Worm (Caenorhabditis elegans): ENCODE measurements around the gene arcp-1.
A peak's percentile ranks its signal among the peaks of the same experiment; 100 is the strongest.

The arcp-1 gene

DNA sequence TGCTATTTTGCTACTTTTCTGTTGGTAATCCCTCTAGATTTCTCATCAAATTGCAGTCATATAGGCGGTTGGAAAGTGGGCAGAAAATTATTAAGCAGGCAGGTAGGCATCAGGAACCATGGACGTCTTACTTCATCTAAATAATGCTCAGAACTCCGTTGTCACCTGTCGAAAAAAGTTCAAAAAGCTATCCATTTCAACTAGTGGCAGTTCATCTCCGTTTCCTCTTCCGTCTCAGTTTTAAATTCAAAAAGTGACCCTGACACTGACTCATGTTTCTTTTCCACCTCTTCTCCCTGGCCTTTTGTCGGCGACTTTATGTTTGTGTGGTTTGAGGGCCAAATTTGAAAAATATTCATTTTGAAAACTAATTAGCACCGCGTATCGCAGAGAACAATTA is 15.3 kb upstream of the arcp-1 start:
- no peak for TF ChIP-seq elt-3 (tag; optimal IDR thresholded peaks at IDR 0.05)
- peak; percentile 58 for TF ChIP-seq nhr-85 (tag)
- TF ChIP-seq rnt-1 (tag; optimal IDR thresholded peaks at IDR 0.05) = peak; percentile 2
- peak; percentile 47 for TF ChIP-seq lin-14 (GFP tag; optimal IDR thresholded peaks at IDR 0.05)
- TF ChIP-seq aly-2 (tag; optimal IDR thresholded peaks at IDR 0.05) = no peak

DNA sequence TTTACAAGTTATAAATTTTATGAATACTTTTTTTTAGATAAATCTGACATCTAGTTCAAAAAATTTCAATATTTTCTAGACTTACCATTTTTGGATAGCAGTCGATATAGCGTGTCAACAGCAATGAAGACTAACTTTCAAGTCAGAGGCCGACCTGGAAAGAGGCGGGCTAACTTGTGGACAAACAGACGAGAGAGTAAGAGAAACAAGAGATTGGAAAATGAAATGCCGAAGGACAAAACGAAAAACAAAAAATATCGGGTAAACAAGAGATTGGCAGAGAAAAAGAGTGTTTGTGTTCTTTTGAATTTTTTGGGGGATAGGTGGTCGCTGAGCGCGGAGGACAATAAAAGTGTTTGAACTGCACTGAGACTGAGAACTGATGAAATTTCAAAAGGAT is 14.0 kb upstream of the arcp-1 start, which contains the start of gene lec-4:
Gene lec-4, minus strand, starts transcription at position 154 of the 400 bp plus-strand sequence.
- TF ChIP-seq lin-35 (GFP tag; optimal IDR thresholded peaks at IDR 0.05) (peak; percentile 21 to 38), mef-2 (tag; optimal IDR thresholded peaks at IDR 0.05) (no peak), nhr-77 (tag; optimal IDR thresholded peaks at IDR 0.05) (peak; percentile 18), snu-23 (GFP tag; optimal IDR thresholded peaks at IDR 0.05) (peak; percentile 49), ztf-4 (tag; optimal IDR thresholded peaks at IDR 0.05) (no peak), egl-27 (tag; optimal IDR thresholded peaks at IDR 0.05) (peak; percentile 21 to 28), ets-5 (GFP tag; IDR thresholded peaks at IDR 0.05) (no peak), irx-1 (tag; optimal IDR thresholded peaks at IDR 0.05) (no peak), unc-130 (tag; optimal IDR thresholded peaks at IDR 0.05) (peak; percentile 52), ceh-82 (tag; optimal IDR thresholded peaks at IDR 0.05) (peak in 1 of 3 experiments; percentile 28), ces-1 (GFP tag; optimal IDR thresholded peaks at IDR 0.05) (no peak), nhr-71 (tag; optimal IDR thresholded peaks at IDR 0.05) (peak; percentile 47), F16B12.6 (tag; optimal IDR thresholded peaks at IDR 0.05) (peak; percentile 19), jun-1 (tag; optimal IDR thresholded peaks at IDR 0.05) (peak; percentile 36), mdl-1 (tag; optimal IDR thresholded peaks at IDR 0.05) (peak in 1 of 2 experiments; percentile 20), fos-1 (tag; optimal IDR thresholded peaks at IDR 0.05) (peak; percentile 35), tbx-2 (tag; optimal IDR thresholded peaks at IDR 0.05) (peak; percentile 30), mep-1 (tag; optimal IDR thresholded peaks at IDR 0.05) (peak; percentile 50), elt-3 (tag; optimal IDR thresholded peaks at IDR 0.05) (peak in 2 of 6 experiments; percentile 5 to 25), nhr-19 (GFP tag; conservative IDR thresholded peaks at IDR 0.05) (0 out of 2 replicates have a peak, but pooled peaks have one; percentile 6), nhr-47 (tag; optimal IDR thresholded peaks at IDR 0.05) (peak; percentile 42), lsy-2 (tag; optimal IDR thresholded peaks at IDR 0.05) (peak in 1 of 2 experiments; percentile 69), lin-14 (GFP tag; optimal IDR thresholded peaks at IDR 0.05) (peak; percentile 92), rnt-1 (tag; optimal IDR thresholded peaks at IDR 0.05) (peak; percentile 31), nhr-20 (tag; optimal IDR thresholded peaks at IDR 0.05) (peak; percentile 57), swsn-7 (tag; optimal IDR thresholded peaks at IDR 0.05) (peak; percentile 17), skn-1 (tag; optimal IDR thresholded peaks at IDR 0.05) (peak; percentile 38), xbp-1 (tag; optimal IDR thresholded peaks at IDR 0.05) (peak; percentile 22), dpl-1 (GFP tag; optimal IDR thresholded peaks at IDR 0.05) (peak; percentile 26 to 45 (median 28)), nhr-237 (tag; optimal IDR thresholded peaks at IDR 0.05) (peak; percentile 7), C16A3.4 (tag; optimal IDR thresholded peaks at IDR 0.05) (peak; percentile 47), snpc-4 (tag; optimal IDR thresholded peaks at IDR 0.05) (peak; percentile 0), tlp-1 (tag; optimal IDR thresholded peaks at IDR 0.05) (no peak), blmp-1 (tag; optimal IDR thresholded peaks at IDR 0.05) (peak; percentile 31), efl-1 (optimal IDR thresholded peaks at IDR 0.05) (peak; percentile 27 to 48), efl-1 (GFP tag; optimal IDR thresholded peaks at IDR 0.05 in 1 of 2) (peak in 1 of 2 experiments; percentile 25), sox-4 (tag; optimal IDR thresholded peaks at IDR 0.05) (no peak), vab-15 (tag; optimal IDR thresholded peaks at IDR 0.05) (no peak), nhr-85 (tag) (peak; percentile 86), fkh-8 (tag; optimal IDR thresholded peaks at IDR 0.05) (peak; percentile 12), aha-1 (tag; optimal IDR thresholded peaks at IDR 0.05) (no peak), ceh-8 (GFP tag; optimal IDR thresholded peaks at IDR 0.05) (no peak), ceh-90 (tag; optimal IDR thresholded peaks at IDR 0.05) (no peak)
